ENCODE assay signal across 1 fruit fly cellular context in genomic region chr3R:10144103-10144998, dm6.
TF ChIP-seq lines count a peak whose summit lies in the region.

TAF1B (minus strand) TSS chr3R:10144184.
Invadolysin (plus strand) TSS chr3R:10144668.

TF ChIP-seq in whole organism, embryonic, 481 proteins besides CTCF, POLR2A, EP300 and RAD21 (continued from another document and continues in another):
- TF ChIP-seq CG6791 (GFP tag; IDR thresholded peaks at IDR 0.05; lab: Robert Waterston, UW; ENCODE audit: partially characterized antibody) (peak; percentile 93), CG15696 (tag; optimal IDR thresholded peaks at IDR 0.05; lab: Kevin White, UChicago) (peak; percentile 41), yki (optimal IDR thresholded peaks at IDR 0.05; lab: Kevin White, UChicago) (no peak), CG17361 (GFP tag; IDR thresholded peaks at IDR 0.05; lab: Robert Waterston, UW) (peak; percentile 77; the same call in 2 of the 3 replicates), Six4 (GFP tag; optimal IDR thresholded peaks at IDR 0.05; lab: Kevin White, UChicago) (peak; percentile 33), CG3163 (GFP tag; optimal IDR thresholded peaks at IDR 0.05; lab: Kevin White, UChicago) (peak; percentile 20), prd (optimal IDR thresholded peaks at IDR 0.05; lab: Kevin White, UChicago) (no peak), prd (GFP tag; IDR thresholded peaks at IDR 0.05; lab: Robert Waterston, UW) (peak; percentile 56; the same call in 2 of the 3 replicates), pan (optimal IDR thresholded peaks at IDR 0.05; lab: Kevin White, UChicago) (no peak), pan (GFP tag; optimal IDR thresholded peaks at IDR 0.05 in 1 of 2, IDR thresholded peaks at IDR 0.05 in 1 of 2) (peak in 1 of 2 experiments; percentile 55), kah (GFP tag; optimal IDR thresholded peaks at IDR 0.05; lab: Kevin White, UChicago) (no peak), pho (GFP tag; optimal IDR thresholded peaks at IDR 0.05; lab: Kevin White, UChicago) (no peak), phol (tag; optimal IDR thresholded peaks at IDR 0.05; lab: Kevin White, UChicago) (peak; percentile 57), Atf3 (GFP tag; optimal IDR thresholded peaks at IDR 0.05; lab: Kevin White, UChicago) (no peak), dan (GFP tag; IDR thresholded peaks at IDR 0.05; lab: Robert Waterston, UW) (no peak), trem (tag; optimal IDR thresholded peaks at IDR 0.05; lab: Kevin White, UChicago) (peak; percentile 77), schlank (tag; optimal IDR thresholded peaks at IDR 0.05; lab: Kevin White, UChicago) (no peak), Blimp-1 (GFP tag; optimal IDR thresholded peaks at IDR 0.05; lab: Kevin White, UChicago) (peak; percentile 36), dmrt11E (tag; optimal IDR thresholded peaks at IDR 0.05; lab: Kevin White, UChicago) (peak; percentile 35), zen2 (GFP tag; IDR thresholded peaks at IDR 0.05; lab: Robert Waterston, UW; ENCODE audit: partially characterized antibody) (no peak; the same call in 1 of the 3 replicates), Max (GFP tag; optimal IDR thresholded peaks at IDR 0.05; lab: Kevin White, UChicago) (peak; percentile 39), rib (GFP tag; IDR thresholded peaks at IDR 0.05; lab: Robert Waterston, UW) (peak; percentile 66; the same call in 1 of the 2 replicates), Lpt (GFP tag; optimal IDR thresholded peaks at IDR 0.05; lab: Kevin White, UChicago) (no peak), CG34422 (GFP tag; IDR thresholded peaks at IDR 0.05; lab: Robert Waterston, UW) (peak; percentile 83), z (GFP tag; IDR thresholded peaks at IDR 0.05; lab: Robert Waterston, UW) (peak; percentile 71; the same call in 2 of the 3 replicates), fd96Cb (tag; optimal IDR thresholded peaks at IDR 0.05; lab: Kevin White, UChicago) (no peak), esg (GFP tag; conservative IDR thresholded peaks at IDR 0.05; lab: Robert Waterston, UW) (peak; percentile 24; the same call in 1 of the 2 replicates), Dad (GFP tag; optimal IDR thresholded peaks at IDR 0.05; lab: Kevin White, UChicago) (peak; percentile 40), Fer3 (tag; optimal IDR thresholded peaks at IDR 0.05; lab: Kevin White, UChicago) (peak; percentile 47), BEAF-32 (GFP tag; optimal IDR thresholded peaks at IDR 0.05; lab: Kevin White, UChicago) (peak; percentile 90), trh (GFP tag; optimal IDR thresholded peaks at IDR 0.05; lab: Kevin White, UChicago) (peak; percentile 43), CG15601 (tag; optimal IDR thresholded peaks at IDR 0.05; lab: Kevin White, UChicago) (peak; percentile 49), sob (GFP tag; IDR thresholded peaks at IDR 0.05; lab: Robert Waterston, UW) (peak; percentile 53; the same call in 1 of the 2 replicates), CG2129 (GFP tag; IDR thresholded peaks at IDR 0.05; lab: Robert Waterston, UW; ENCODE audit: partially characterized antibody) (peak; percentile 39), gsb-n (tag; optimal IDR thresholded peaks at IDR 0.05; lab: Kevin White, UChicago) (peak; percentile 55), Lim3 (GFP tag; IDR thresholded peaks at IDR 0.05; lab: Robert Waterston, UW) (no peak), bowl (GFP tag; IDR thresholded peaks at IDR 0.05; lab: Robert Waterston, UW) (no peak), ken (GFP tag; IDR thresholded peaks at IDR 0.05; lab: Robert Waterston, UW) (0 out of 3 replicates have a peak, but pooled peaks have one; percentile 42), knrl (GFP tag; IDR thresholded peaks at IDR 0.05; lab: Robert Waterston, UW; ENCODE audit: partially characterized antibody) (peak; percentile 94), HLH4C (GFP tag; IDR thresholded peaks at IDR 0.05; lab: Robert Waterston, UW; ENCODE audit: partially characterized antibody) (peak; percentile 87), HHEX (GFP tag; optimal IDR thresholded peaks at IDR 0.05; lab: Kevin White, UChicago) (no peak), CG17612 (GFP tag; IDR thresholded peaks at IDR 0.05; lab: Robert Waterston, UW) (0 out of 2 replicates have a peak, but pooled peaks have one; percentile 4), BtbVII (GFP tag; optimal IDR thresholded peaks at IDR 0.05; lab: Kevin White, UChicago) (peak; percentile 16), Poxn (GFP tag; IDR thresholded peaks at IDR 0.05; lab: Robert Waterston, UW) (no peak), hbn (GFP tag; IDR thresholded peaks at IDR 0.05; lab: Robert Waterston, UW; ENCODE audit: partially characterized antibody) (peak; percentile 94), Xrp1 (GFP tag; IDR thresholded peaks at IDR 0.05; lab: Robert Waterston, UW) (peak; percentile 66; the same call in 1 of the 2 replicates), Sry-β (GFP tag; optimal IDR thresholded peaks at IDR 0.05; lab: Kevin White, UChicago) (peak; percentile 48), btn (GFP tag; optimal IDR thresholded peaks at IDR 0.05; lab: Kevin White, UChicago) (no peak), GATAe (GFP tag; conservative IDR thresholded peaks at IDR 0.05; lab: Robert Waterston, UW) (no peak), onecut (GFP tag; IDR thresholded peaks at IDR 0.05; lab: Robert Waterston, UW) (peak; percentile 26; the same call in 1 of the 2 replicates), dati (GFP tag; IDR thresholded peaks at IDR 0.05; lab: Robert Waterston, UW) (peak; percentile 51; the same call in 1 of the 2 replicates), CG4360 (GFP tag; IDR thresholded peaks at IDR 0.05; lab: Robert Waterston, UW) (no peak), CG30403 (GFP tag; optimal IDR thresholded peaks at IDR 0.05; lab: Kevin White, UChicago) (peak; percentile 63), Nf-YB (GFP tag; optimal IDR thresholded peaks at IDR 0.05; lab: Kevin White, UChicago) (peak; percentile 19), crc (GFP tag; optimal IDR thresholded peaks at IDR 0.05; lab: Kevin White, UChicago) (peak; percentile 27), peb (GFP tag; IDR thresholded peaks at IDR 0.05; lab: Robert Waterston, UW) (no peak), CG14014 (GFP tag; IDR thresholded peaks at IDR 0.05; lab: Robert Waterston, UW) (0 out of 2 replicates have a peak, but pooled peaks have one; percentile 30), az2 (GFP tag; optimal IDR thresholded peaks at IDR 0.05; lab: Kevin White, UChicago) (peak; percentile 44), luna (GFP tag; optimal IDR thresholded peaks at IDR 0.05; lab: Kevin White, UChicago) (no peak), bcd (GFP tag; optimal IDR thresholded peaks at IDR 0.05; lab: Kevin White, UChicago) (peak; percentile 14), gcm (GFP tag; optimal IDR thresholded peaks at IDR 0.05; lab: Kevin White, UChicago) (no peak), Kr (GFP tag; optimal IDR thresholded peaks at IDR 0.05; lab: Kevin White, UChicago) (peak; percentile 48), CG8359 (GFP tag; optimal IDR thresholded peaks at IDR 0.05; lab: Kevin White, UChicago; ENCODE audit: borderline replicate concordance) (no peak), Sry-δ (GFP tag; optimal IDR thresholded peaks at IDR 0.05; lab: Kevin White, UChicago) (peak; percentile 88), CG42726 (GFP tag; IDR thresholded peaks at IDR 0.05; lab: Robert Waterston, UW; ENCODE audit: partially characterized antibody) (peak; percentile 91), ind (GFP tag; optimal IDR thresholded peaks at IDR 0.05; lab: Kevin White, UChicago) (peak; percentile 62), Hsf (GFP tag; optimal IDR thresholded peaks at IDR 0.05; lab: Kevin White, UChicago) (peak; percentile 13), zfh1 (GFP tag; IDR thresholded peaks at IDR 0.05; lab: Robert Waterston, UW) (peak; percentile 45; the same call in 1 of the 3 replicates), CG10366 (GFP tag; IDR thresholded peaks at IDR 0.05; lab: Robert Waterston, UW) (peak; percentile 60), Oli (tag; optimal IDR thresholded peaks at IDR 0.05; lab: Kevin White, UChicago) (peak; percentile 28), Med (GFP tag; lab: Kevin White, UChicago) (peak; percentile 80), CG6683 (GFP tag; optimal IDR thresholded peaks at IDR 0.05; lab: Kevin White, UChicago) (no peak), CG3065 (GFP tag; optimal IDR thresholded peaks at IDR 0.05; lab: Kevin White, UChicago) (no peak), pum (GFP tag; optimal IDR thresholded peaks at IDR 0.05; lab: Kevin White, UChicago) (peak; percentile 42), CG16779 (GFP tag; IDR thresholded peaks at IDR 0.05; lab: Robert Waterston, UW) (no peak), fu2 (GFP tag; optimal IDR thresholded peaks at IDR 0.05; lab: Kevin White, UChicago) (no peak), Sox100B (GFP tag; optimal IDR thresholded peaks at IDR 0.05; lab: Kevin White, UChicago) (peak; percentile 40), D (optimal IDR thresholded peaks at IDR 0.05; lab: Kevin White, UChicago) (peak; percentile 72), D (GFP tag; optimal IDR thresholded peaks at IDR 0.05; lab: Kevin White, UChicago) (no peak), YL-1 (GFP tag; optimal IDR thresholded peaks at IDR 0.05; lab: Kevin White, UChicago) (peak; percentile 67), amos (GFP tag; IDR thresholded peaks at IDR 0.05; lab: Robert Waterston, UW; ENCODE audit: partially characterized antibody) (peak; percentile 95), CG30431 (GFP tag; optimal IDR thresholded peaks at IDR 0.05; lab: Kevin White, UChicago) (no peak), CG11560 (tag; IDR thresholded peaks at IDR 0.05; lab: Robert Waterston, UW) (no peak), CG4404 (GFP tag; IDR thresholded peaks at IDR 0.05; lab: Robert Waterston, UW) (no peak), CG16813 (GFP tag; IDR thresholded peaks at IDR 0.05; lab: Robert Waterston, UW; ENCODE audit: partially characterized antibody) (peak; percentile 91), CG9797 (GFP tag; optimal IDR thresholded peaks at IDR 0.05; lab: Kevin White, UChicago) (peak; percentile 96), pfk (GFP tag; optimal IDR thresholded peaks at IDR 0.05; lab: Kevin White, UChicago) (no peak), CG4854 (GFP tag; optimal IDR thresholded peaks at IDR 0.05; lab: Kevin White, UChicago) (peak; percentile 2), CG7556 (GFP tag; optimal IDR thresholded peaks at IDR 0.05; lab: Kevin White, UChicago) (peak; percentile 45), Ravus (GFP tag; IDR thresholded peaks at IDR 0.05; lab: Robert Waterston, UW) (no peak), tgo (GFP tag; IDR thresholded peaks at IDR 0.05; lab: Robert Waterston, UW) (peak; percentile 43; the same call in 2 of the 3 replicates), CG18476 (GFP tag; optimal IDR thresholded peaks at IDR 0.05; lab: Kevin White, UChicago) (peak; percentile 36), slou (GFP tag; optimal IDR thresholded peaks at IDR 0.05; lab: Kevin White, UChicago) (no peak), CG9437 (GFP tag; optimal IDR thresholded peaks at IDR 0.05; lab: Kevin White, UChicago) (peak; percentile 28), Hr39 (optimal IDR thresholded peaks at IDR 0.05; lab: Kevin White, UChicago) (no peak), CG12744 (GFP tag; optimal IDR thresholded peaks at IDR 0.05; lab: Kevin White, UChicago) (no peak), shn (GFP tag; optimal IDR thresholded peaks at IDR 0.05; lab: Kevin White, UChicago) (no peak), CG5180 (GFP tag; optimal IDR thresholded peaks at IDR 0.05; lab: Kevin White, UChicago) (no peak), NK7.1 (GFP tag; optimal IDR thresholded peaks at IDR 0.05; lab: Kevin White, UChicago) (no peak), CG6175 (GFP tag; IDR thresholded peaks at IDR 0.05; lab: Robert Waterston, UW) (no peak), CG43689 (GFP tag; IDR thresholded peaks at IDR 0.05; lab: Robert Waterston, UW) (0 out of 2 replicates have a peak, but pooled peaks have one; percentile 14), twi (tag; optimal IDR thresholded peaks at IDR 0.05; lab: Kevin White, UChicago) (no peak), Gsc (GFP tag; IDR thresholded peaks at IDR 0.05; lab: Robert Waterston, UW) (no peak), HLHmδ (GFP tag; optimal IDR thresholded peaks at IDR 0.05; lab: Kevin White, UChicago) (peak; percentile 66), Rfx (GFP tag; IDR thresholded peaks at IDR 0.05; lab: Robert Waterston, UW) (peak; percentile 70), CG8281 (tag; optimal IDR thresholded peaks at IDR 0.05; lab: Kevin White, UChicago) (no peak), pzg (GFP tag; optimal IDR thresholded peaks at IDR 0.05; lab: Kevin White, UChicago) (peak; percentile 98), dpn (GFP tag; optimal IDR thresholded peaks at IDR 0.05; lab: Kevin White, UChicago) (peak; percentile 7 to 55), org-1 (GFP tag; optimal IDR thresholded peaks at IDR 0.05; lab: Kevin White, UChicago) (peak; percentile 1), Neu2 (GFP tag; optimal IDR thresholded peaks at IDR 0.05; lab: Kevin White, UChicago; ENCODE audit: borderline replicate concordance) (no peak), CG18262 (tag; optimal IDR thresholded peaks at IDR 0.05; lab: Kevin White, UChicago) (peak; percentile 59), tx (GFP tag; optimal IDR thresholded peaks at IDR 0.05; lab: Kevin White, UChicago) (no peak), insv (GFP tag; optimal IDR thresholded peaks at IDR 0.05; lab: Kevin White, UChicago) (peak in 1 of 2 experiments; percentile 39), CG8765 (GFP tag; IDR thresholded peaks at IDR 0.05; lab: Robert Waterston, UW) (no peak), CG32767 (GFP tag; IDR thresholded peaks at IDR 0.05; lab: Robert Waterston, UW) (peak; percentile 13; the same call in 1 of the 2 replicates), Opbp (GFP tag; IDR thresholded peaks at IDR 0.05; lab: Robert Waterston, UW; ENCODE audit: partially characterized antibody) (peak; percentile 93), CG34376 (GFP tag; optimal IDR thresholded peaks at IDR 0.05; lab: Kevin White, UChicago) (peak; percentile 5), p53 (GFP tag; optimal IDR thresholded peaks at IDR 0.05; lab: Kevin White, UChicago) (no peak), CG7786 (GFP tag; optimal IDR thresholded peaks at IDR 0.05; lab: Kevin White, UChicago) (no peak), CG13287 (GFP tag; IDR thresholded peaks at IDR 0.05; lab: Robert Waterston, UW; ENCODE audit: partially characterized antibody) (peak; percentile 96), ttk (GFP tag; IDR thresholded peaks at IDR 0.05; lab: Robert Waterston, UW) (0 out of 2 replicates have a peak, but pooled peaks have one; percentile 28), pnt (GFP tag; optimal IDR thresholded peaks at IDR 0.05; lab: Kevin White, UChicago) (no peak), Xbp1 (GFP tag; optimal IDR thresholded peaks at IDR 0.05; lab: Kevin White, UChicago) (peak; percentile 63), CG15011 (GFP tag; optimal IDR thresholded peaks at IDR 0.05; lab: Kevin White, UChicago) (no peak), Fer2 (tag; optimal IDR thresholded peaks at IDR 0.05; lab: Kevin White, UChicago) (peak; percentile 32), CoRest (tag; optimal IDR thresholded peaks at IDR 0.05; lab: Kevin White, UChicago) (peak; percentile 67), Meics (GFP tag; optimal IDR thresholded peaks at IDR 0.05; lab: Kevin White, UChicago) (peak; percentile 24), gt (GFP tag; IDR thresholded peaks at IDR 0.05; lab: Robert Waterston, UW) (no peak)
